Fruit fly (Drosophila melanogaster) whole organism, embryonic: Measurements from ENCODE around the gene Usp5.

Source experiments
- Atf3 ChIP-seq: fragments of 200-800 bp; sonication (Bioruptor generic); optimal IDR thresholded peaks from 3 replicates; lab custom pipeline; 2016; ENCODE audit warnings: missing biosample characterization, missing genetic modification characterization
- CG1024 ChIP-seq: fragments of 200-800 bp; sonication (Bioruptor generic); IDR thresholded peaks from 2 replicates; pipeline ENCODE4 v1.3.6; 2022; ENCODE audit warnings: missing biosample characterization, missing genetic modification characterization
- CG10267 ChIP-seq: fragments of 200-800 bp; sonication (Bioruptor generic); optimal IDR thresholded peaks from 2 replicates; lab custom pipeline; 2018; ENCODE audit warnings: missing biosample characterization, mild to moderate bottlenecking, missing genetic modification characterization, moderate library complexity
- CG10321 ChIP-seq: fragments of 200-800 bp; sonication (Bioruptor generic); IDR thresholded peaks from 2 replicates; pipeline ENCODE4 v1.3.6; 2022; ENCODE audit warnings: missing biosample characterization, missing genetic modification characterization
- CG11504 ChIP-seq: fragments of 200-800 bp; sonication (Bioruptor generic); optimal IDR thresholded peaks from 3 replicates; lab custom pipeline; 2019; ENCODE audit warnings: missing biosample characterization, mild to moderate bottlenecking, missing genetic modification characterization, moderate library complexity
- CG12104 ChIP-seq: fragments of 200-800 bp; sonication (Bioruptor generic); optimal IDR thresholded peaks from 3 replicates; lab custom pipeline; 2016; ENCODE audit warnings: missing biosample characterization, missing genetic modification characterization
- CG12219 ChIP-seq: fragments of 200-800 bp; sonication (Bioruptor generic); optimal IDR thresholded peaks from 3 replicates; lab custom pipeline; 2018; ENCODE audit warnings: missing biosample characterization, mild to moderate bottlenecking, missing genetic modification characterization
- CG12299 ChIP-seq: fragments of 200-800 bp; sonication (Bioruptor generic); optimal IDR thresholded peaks from 2 replicates; lab custom pipeline; 2018; ENCODE audit warnings: missing biosample characterization, mild to moderate bottlenecking, missing genetic modification characterization
- CG12942 ChIP-seq: fragments of 200-800 bp; sonication (Bioruptor generic); optimal IDR thresholded peaks from 3 replicates; lab custom pipeline; 2016; ENCODE audit warnings: missing biosample characterization, missing genetic modification characterization
- CG15269 ChIP-seq: fragments of 200-800 bp; sonication (Bioruptor generic); optimal IDR thresholded peaks from 2 replicates; lab custom pipeline; 2018; ENCODE audit warnings: missing biosample characterization, mild to moderate bottlenecking, missing genetic modification characterization, moderate library complexity
- CG16815 ChIP-seq: fragments of 200-800 bp; sonication (Bioruptor generic); optimal IDR thresholded peaks from 3 replicates; lab custom pipeline; 2017; ENCODE audit warnings: missing biosample characterization, mild to moderate bottlenecking, missing genetic modification characterization
- CG18011 ChIP-seq: fragments of 200-800 bp; sonication (Bioruptor generic); optimal IDR thresholded peaks from 2 replicates; lab custom pipeline; 2017; ENCODE audit warnings: missing biosample characterization, missing genetic modification characterization, mild to moderate bottlenecking, moderate library complexity, missing genotype
- CG31224 ChIP-seq: fragments of 200-800 bp; sonication (Bioruptor generic); IDR thresholded peaks from 2 replicates; pipeline ENCODE4 v1.3.6; 2022; ENCODE audit warnings: missing biosample characterization, missing genetic modification characterization
- CG31365 ChIP-seq: fragments of 200-800 bp; sonication (Bioruptor generic); optimal IDR thresholded peaks from 2 replicates; lab custom pipeline; 2018; ENCODE audit warnings: missing biosample characterization, mild to moderate bottlenecking, missing genetic modification characterization
- CG3163 ChIP-seq: fragments of 200-800 bp; sonication (Bioruptor generic); optimal IDR thresholded peaks from 3 replicates; lab custom pipeline; 2016; ENCODE audit warnings: missing biosample characterization, missing genetic modification characterization
- CG32772 ChIP-seq: fragments of 200-800 bp; sonication (Bioruptor generic); IDR thresholded peaks from 2 replicates; pipeline ENCODE4 v1.3.6; 2022; ENCODE audit warnings: missing biosample characterization, missing genetic modification characterization
- CG33557 ChIP-seq: fragments of 200-800 bp; sonication (Bioruptor generic); optimal IDR thresholded peaks from 2 replicates; lab custom pipeline; 2019; ENCODE audit warnings: missing biosample characterization, mild to moderate bottlenecking, missing genetic modification characterization, moderate library complexity
- CG42726 ChIP-seq: fragments of 200-800 bp; sonication (Bioruptor generic); IDR thresholded peaks from 2 replicates; pipeline ENCODE4 v1.3.6; 2022; ENCODE audit warnings: missing biosample characterization, missing genetic modification characterization; ENCODE audit not compliant: partially characterized antibody
- CG6813 ChIP-seq: fragments of 200-800 bp; sonication (Bioruptor generic); optimal IDR thresholded peaks from 2 replicates; lab custom pipeline; 2017; ENCODE audit warnings: missing biosample characterization, missing genetic modification characterization, mild to moderate bottlenecking, moderate library complexity, missing genetic modification reagents
- CG8359 ChIP-seq: fragments of 200-800 bp; sonication (Bioruptor generic); optimal IDR thresholded peaks from 2 replicates; lab custom pipeline; 2017; ENCODE audit warnings: missing biosample characterization, mild to moderate bottlenecking, missing genetic modification characterization, borderline replicate concordance
- D19B ChIP-seq: fragments of 200-800 bp; sonication (Bioruptor generic); optimal IDR thresholded peaks from 2 replicates; lab custom pipeline; 2017; ENCODE audit warnings: missing biosample characterization, mild to moderate bottlenecking, missing genetic modification characterization
- GATAe ChIP-seq: fragments of 200-800 bp; sonication (Bioruptor generic); conservative IDR thresholded peaks from 2 replicates; pipeline ENCODE4 v1.3.6; 2022; ENCODE audit warnings: missing biosample characterization, missing genetic modification characterization
- HHEX ChIP-seq: fragments of 200-800 bp; sonication (Bioruptor generic); optimal IDR thresholded peaks from 3 replicates; lab custom pipeline; 2017; ENCODE audit warnings: missing biosample characterization, mild to moderate bottlenecking, missing genetic modification characterization, missing genetic modification reagents
- HLHmδ ChIP-seq: fragments of 200-800 bp; sonication (Bioruptor generic); optimal IDR thresholded peaks from 2 replicates; lab custom pipeline; 2018; ENCODE audit warnings: missing biosample characterization, mild to moderate bottlenecking, missing genetic modification characterization, moderate library complexity
- Hr51 ChIP-seq, 2 experiments: fragments of 200-800 bp; sonication (Bioruptor generic); optimal IDR thresholded peaks; 2 replicates in 1 of 2; 3 replicates in 1 of 2; lab custom pipeline; 2016 to 2018; ENCODE audit warnings: missing biosample characterization in 2 of 2, missing genetic modification characterization in 2 of 2, mild to moderate bottlenecking in 1 of 2, moderate library complexity in 1 of 2
- MBD-R2 ChIP-seq: fragments of 200-800 bp; sonication (Bioruptor generic); IDR thresholded peaks from 2 replicates; pipeline ENCODE4 v1.3.6; 2022; ENCODE audit warnings: missing biosample characterization, missing genetic modification characterization
- NfI ChIP-seq: fragments of 200-800 bp; sonication (Bioruptor generic); optimal IDR thresholded peaks from 3 replicates; lab custom pipeline; 2018; ENCODE audit warnings: missing biosample characterization, mild to moderate bottlenecking, missing genetic modification characterization, moderate library complexity
- PHDP ChIP-seq: fragments of 200-800 bp; sonication (Bioruptor generic); optimal IDR thresholded peaks from 3 replicates; lab custom pipeline; 2018; ENCODE audit warnings: missing biosample characterization, mild to moderate bottlenecking, missing genetic modification characterization, moderate library complexity
- Taf1 ChIP-seq: fragments of 200-800 bp; sonication (Bioruptor generic); IDR thresholded peaks from 2 replicates; pipeline ENCODE4 v1.3.6; 2022; ENCODE audit warnings: missing biosample characterization, missing genetic modification characterization
- abd-A ChIP-seq: fragments of 200-800 bp; sonication (Bioruptor generic); optimal IDR thresholded peaks from 3 replicates; lab custom pipeline; 2019; ENCODE audit warnings: missing biosample characterization, mild to moderate bottlenecking, missing genetic modification characterization, moderate library complexity
- ap ChIP-seq: fragments of 200-800 bp; sonication (Bioruptor generic); IDR thresholded peaks from 2 replicates; pipeline ENCODE4 v1.3.6; 2022; ENCODE audit warnings: missing biosample characterization, missing genetic modification characterization
- cwo ChIP-seq: fragments of 200-800 bp; sonication (Bioruptor generic); optimal IDR thresholded peaks from 3 replicates; lab custom pipeline; 2017; ENCODE audit warnings: missing biosample characterization, missing genetic modification characterization, mild to moderate bottlenecking, moderate library complexity, missing genetic modification reagents
- dpn ChIP-seq, 2 experiments: fragments of 200-800 bp; sonication (Bioruptor generic); optimal IDR thresholded peaks; 3 replicates each; lab custom pipeline; 2016; ENCODE audit warnings: missing biosample characterization in 2 of 2, missing genetic modification characterization in 2 of 2
- ems ChIP-seq: fragments of 200-800 bp; sonication (Bioruptor generic); optimal IDR thresholded peaks from 3 replicates; lab custom pipeline; 2016; ENCODE audit warnings: missing biosample characterization, missing genetic modification characterization
- en ChIP-seq: fragments of 200-800 bp; sonication (Bioruptor generic); optimal IDR thresholded peaks from 2 replicates; lab custom pipeline; 2016; ENCODE audit warnings: missing biosample characterization, missing genetic modification characterization
- eyg ChIP-seq: fragments of 200-800 bp; sonication (Bioruptor generic); optimal IDR thresholded peaks from 3 replicates; lab custom pipeline; 2016; ENCODE audit warnings: missing biosample characterization, missing genetic modification characterization
- gce ChIP-seq: fragments of 200-800 bp; sonication (Bioruptor generic); IDR thresholded peaks from 3 replicates; pipeline ENCODE4 v1.3.6; 2022; ENCODE audit warnings: missing biosample characterization, missing genetic modification characterization
- ind ChIP-seq: fragments of 200-800 bp; sonication (Bioruptor generic); optimal IDR thresholded peaks from 3 replicates; lab custom pipeline; 2016; ENCODE audit warnings: missing biosample characterization, missing genetic modification characterization
- jumu ChIP-seq: fragments of 200-800 bp; sonication (Bioruptor generic); optimal IDR thresholded peaks from 3 replicates; lab custom pipeline; 2016; ENCODE audit warnings: missing biosample characterization, missing genetic modification characterization
- nom ChIP-seq: fragments of 200-800 bp; sonication (Bioruptor generic); optimal IDR thresholded peaks from 2 replicates; lab custom pipeline; 2017; ENCODE audit warnings: missing biosample characterization, missing genetic modification characterization, mild to moderate bottlenecking, moderate library complexity, missing genetic modification reagents
- org-1 ChIP-seq: fragments of 200-800 bp; sonication (Bioruptor generic); optimal IDR thresholded peaks from 2 replicates; lab custom pipeline; 2017; ENCODE audit warnings: missing biosample characterization, missing genetic modification characterization
- otp ChIP-seq: fragments of 200-800 bp; sonication (Bioruptor generic); IDR thresholded peaks from 3 replicates; pipeline ENCODE4, ENCODE4 v1.3.6; 2022; ENCODE audit warnings: missing biosample characterization, missing genetic modification characterization
- pb ChIP-seq: fragments of 200-800 bp; sonication (Bioruptor generic); optimal IDR thresholded peaks from 3 replicates; lab custom pipeline; 2016; ENCODE audit warnings: missing biosample characterization, missing genetic modification characterization
- pho ChIP-seq: fragments of 200-800 bp; sonication (Bioruptor generic); optimal IDR thresholded peaks from 2 replicates; lab custom pipeline; 2016; ENCODE audit warnings: missing biosample characterization, missing genetic modification characterization
- sim ChIP-seq: fragments of 200-800 bp; sonication (Bioruptor generic); IDR thresholded peaks from 2 replicates; pipeline ENCODE4 v1.3.6; 2022; ENCODE audit warnings: missing biosample characterization, missing genetic modification characterization
- ssp ChIP-seq: fragments of 200-800 bp; sonication (Bioruptor generic); IDR thresholded peaks from 2 replicates; pipeline ENCODE4 v1.3.6; 2022; ENCODE audit warnings: missing biosample characterization, missing genetic modification characterization
- tgo ChIP-seq: fragments of 200-800 bp; sonication (Bioruptor generic); IDR thresholded peaks from 3 replicates; pipeline ENCODE4 v1.3.6; 2022; ENCODE audit warnings: missing biosample characterization, missing genetic modification characterization
- trem ChIP-seq: fragments of 200-800 bp; optimal IDR thresholded peaks from 3 replicates; lab custom pipeline; 2019; ENCODE audit warnings: missing biosample characterization, mild to moderate bottlenecking, missing genetic modification characterization, moderate library complexity
- tup ChIP-seq: fragments of 200-800 bp; sonication (Bioruptor generic); optimal IDR thresholded peaks from 2 replicates; lab custom pipeline; 2016; ENCODE audit warnings: missing biosample characterization, mild to moderate bottlenecking, missing genetic modification characterization, moderate library complexity
- wdn ChIP-seq: fragments of 200-800 bp; sonication (Bioruptor generic); IDR thresholded peaks from 2 replicates; pipeline ENCODE4 v1.3.6; 2022; ENCODE audit warnings: missing biosample characterization, missing genetic modification characterization
- zfh2 ChIP-seq: fragments of 200-800 bp; sonication (Bioruptor generic); optimal IDR thresholded peaks from 2 replicates; lab custom pipeline; 2016; ENCODE audit warnings: missing biosample characterization, missing genetic modification characterization

Usp5 gene

dm6 chr3L:3127544-3127943 lies 20.6 kb downstream of the Usp5 start, which contains the start of gene promL (continued):
- TF ChIP-seq CG31365 (peak; percentile 37), zfh2 (peak; percentile 6), CG12299 (tag; lab: Kevin White, UChicago) (peak; percentile 48), NfI (GFP tag; lab: Kevin White, UChicago) (peak; percentile 74), CG16815 (GFP tag; lab: Kevin White, UChicago) (no peak), nom (GFP tag; lab: Kevin White, UChicago) (peak; percentile 66), HHEX (GFP tag; lab: Kevin White, UChicago) (peak; percentile 69), CG15269 (tag; lab: Kevin White, UChicago) (peak; percentile 51), CG12219 (GFP tag; lab: Kevin White, UChicago) (peak; percentile 39), CG31224 (no peak), CG12104 (GFP tag; lab: Kevin White, UChicago) (peak; percentile 59), PHDP (peak; percentile 55), otp (GFP tag; lab: Robert Waterston, UW) (no peak), CG10267 (peak; percentile 69), dpn (GFP tag; optimal IDR thresholded peaks at IDR 0.05; lab: Kevin White, UChicago) (peak in 1 of 2 experiments; percentile 43), HLHmδ (GFP tag; lab: Kevin White, UChicago) (no peak), cwo (peak; percentile 17), D19B (GFP tag; lab: Kevin White, UChicago) (peak; percentile 33), pho (GFP tag; lab: Kevin White, UChicago) (peak; percentile 31), Hr51 (GFP tag; optimal IDR thresholded peaks at IDR 0.05; lab: Kevin White, UChicago) (peak; percentile 18 to 52), jumu (GFP tag; lab: Kevin White, UChicago) (peak; percentile 16), CG3163 (GFP tag; lab: Kevin White, UChicago) (no peak), ind (GFP tag; lab: Kevin White, UChicago) (no peak), tup (no peak), ap (GFP tag; lab: Robert Waterston, UW) (no peak), CG42726 (GFP tag; lab: Robert Waterston, UW) (peak; percentile 48; the same call in 1 of the 2 replicates), wdn (GFP tag; lab: Robert Waterston, UW) (peak; percentile 15; the same call in 1 of the 2 replicates), ssp (no peak), org-1 (GFP tag; lab: Kevin White, UChicago) (peak; percentile 40), CG18011 (GFP tag; lab: Kevin White, UChicago) (peak; percentile 3), CG8359 (no peak), CG11504 (tag; lab: Kevin White, UChicago) (peak; percentile 72), CG1024 (GFP tag; lab: Robert Waterston, UW) (no peak), Atf3 (peak; percentile 18), pb (GFP tag; lab: Kevin White, UChicago) (peak; percentile 67), MBD-R2 (peak; percentile 85), ems (GFP tag; lab: Kevin White, UChicago) (peak; percentile 66), en (GFP tag; lab: Kevin White, UChicago) (peak; percentile 7), CG12942 (GFP tag; lab: Kevin White, UChicago) (no peak), sim (GFP tag; lab: Robert Waterston, UW) (0 out of 2 replicates have a peak, but pooled peaks have one; percentile 4), Taf1 (GFP tag; lab: Robert Waterston, UW) (no peak), CG6813 (GFP tag; lab: Kevin White, UChicago) (peak; percentile 48), eyg (GFP tag; lab: Kevin White, UChicago) (peak; percentile 78), gce (GFP tag; lab: Robert Waterston, UW) (no peak), CG10321 (GFP tag; lab: Robert Waterston, UW) (no peak), tgo (no peak; the same call in 2 of the 3 replicates), trem (tag; lab: Kevin White, UChicago) (peak; percentile 79), GATAe (GFP tag; lab: Robert Waterston, UW) (no peak), CG32772 (GFP tag; lab: Robert Waterston, UW) (no peak), CG33557 (GFP tag; lab: Kevin White, UChicago) (peak; percentile 47), abd-A (tag; lab: Kevin White, UChicago) (no peak)
